Worm (Caenorhabditis elegans) whole organism, midembryonic: ENCODE data around the gene F53H1.3.

Experiments
- T22C8.4 ChIP-seq: fragments of 200-800 bp; sonication (Bioruptor generic); IDR thresholded peaks from 2 replicates; pipeline ENCODE4 v1.3.6; 2022; ENCODE audit warnings: missing genetic modification characterization, missing compliant biosample characterization
- cog-1 ChIP-seq: sonication (generic microtip); optimal IDR thresholded peaks from 2 replicates; lab custom pipeline; 2016; ENCODE audit warnings: missing genetic modification characterization, missing compliant biosample characterization
- flt-1 ChIP-seq: fragments of 200-800 bp; sonication (Bioruptor generic); IDR thresholded peaks from 2 replicates; pipeline ENCODE4 v1.3.6; 2022; ENCODE audit warnings: missing genetic modification characterization, missing compliant biosample characterization
- klf-2 ChIP-seq: fragments of 200-800 bp; sonication (Bioruptor generic); conservative IDR thresholded peaks from 2 replicates; pipeline ENCODE4 v1.3.6; 2022; ENCODE audit warnings: missing genetic modification reagents, missing genetic modification characterization, missing compliant biosample characterization
- med-1 ChIP-seq: sonication (generic microtip); optimal IDR thresholded peaks from 2 replicates; lab custom pipeline; 2017; ENCODE audit warnings: missing genetic modification characterization, mild to moderate bottlenecking, missing compliant biosample characterization, antibody characterized with exemption, missing genetic modification reagents; ENCODE audit not compliant: insufficient read depth
- ref-1 ChIP-seq: fragments of 200-800 bp; sonication (Bioruptor generic); conservative IDR thresholded peaks from 2 replicates; pipeline ENCODE4 v1.3.6; 2022; ENCODE audit warnings: missing genetic modification reagents, missing genetic modification characterization, missing compliant biosample characterization
- tab-1 ChIP-seq: fragments of 200-800 bp; sonication (Bioruptor generic); IDR thresholded peaks from 2 replicates; pipeline ENCODE4 v1.3.6; 2022; ENCODE audit warnings: missing genetic modification characterization, missing compliant biosample characterization
- ztf-23 ChIP-seq: fragments of 200-800 bp; sonication (Bioruptor generic); IDR thresholded peaks from 2 replicates; pipeline ENCODE4 v1.3.6; 2022; ENCODE audit warnings: missing genetic modification reagents, missing genetic modification characterization, missing compliant biosample characterization
- ztf-29 ChIP-seq: fragments of 200-800 bp; sonication (Bioruptor generic); IDR thresholded peaks from 2 replicates; pipeline ENCODE4 v1.3.6; 2022; ENCODE audit warnings: missing genetic modification reagents, missing genetic modification characterization, missing compliant biosample characterization

Gene F53H1.3

ce11 chrIV:1349352-1349751, 20.4 kb downstream of the F53H1.3 start:
- TF ChIP-seq T22C8.4 (GFP tag; lab: Robert Waterston, UW) (no peak), klf-2 (no peak), ref-1 (no peak), ztf-23 (GFP tag; lab: Robert Waterston, UW) (no peak), med-1 (no peak), cog-1 (tag; lab: Kevin White, UChicago) (no peak), flt-1 (GFP tag; lab: Robert Waterston, UW) (no peak), tab-1 (no peak), ztf-29 (GFP tag; lab: Robert Waterston, UW) (no peak)

- TF ChIP-seq flt-1 (GFP tag; lab: Robert Waterston, UW), result no peak
- TF ChIP-seq T22C8.4 (GFP tag; lab: Robert Waterston, UW), result no peak
- TF ChIP-seq ztf-29 (GFP tag; lab: Robert Waterston, UW), result no peak
- no peak for TF ChIP-seq med-1
- TF ChIP-seq klf-2, result no peak
- no peak for TF ChIP-seq tab-1
- TF ChIP-seq cog-1 (tag; lab: Kevin White, UChicago), result no peak
- TF ChIP-seq ref-1, result no peak
- TF ChIP-seq ztf-23 (GFP tag; lab: Robert Waterston, UW), result no peak
Observed at ce11 chrIV:1353811-1354210, 24.8 kb downstream of the F53H1.3 start.

DNA sequence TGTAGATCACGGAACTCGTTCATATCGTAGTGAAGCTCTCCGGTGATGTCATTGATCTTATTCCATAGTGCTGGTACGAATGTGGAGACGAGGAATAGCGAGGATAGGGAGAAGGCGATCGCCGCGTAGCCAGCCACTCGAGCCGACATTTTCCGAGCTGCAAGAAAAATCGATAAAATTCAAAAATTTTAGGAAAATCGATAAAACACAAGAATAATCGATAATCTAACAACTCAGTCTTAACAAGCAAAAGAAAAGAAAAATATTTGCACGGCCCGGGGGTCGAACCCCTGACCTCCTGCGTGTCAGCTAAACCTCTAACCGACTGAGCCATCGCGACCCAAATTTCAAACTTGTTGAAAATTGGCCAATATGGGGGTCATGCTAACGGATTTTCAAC, 26.2 kb downstream of the F53H1.3 start, which contains the start of gene col-104:
TSS of gene col-104 (minus strand) at position 159 of the 400 bp plus-strand sequence.
- TF ChIP-seq T22C8.4 (GFP tag; lab: Robert Waterston, UW), result peak; percentile 73
- no peak for TF ChIP-seq klf-2
- TF ChIP-seq cog-1 (tag; lab: Kevin White, UChicago), result no peak
- TF ChIP-seq ztf-23 (GFP tag; lab: Robert Waterston, UW), result no peak
- TF ChIP-seq tab-1, result no peak

- TF ChIP-seq ztf-29 (GFP tag; lab: Robert Waterston, UW) (no peak), T22C8.4 (GFP tag; lab: Robert Waterston, UW) (no peak), med-1 (no peak), tab-1 (0 out of 2 replicates have a peak, but pooled peaks have one; percentile 20), ref-1 (no peak), flt-1 (GFP tag; lab: Robert Waterston, UW) (0 out of 2 replicates have a peak, but pooled peaks have one; percentile 43), ztf-23 (GFP tag; lab: Robert Waterston, UW) (no peak), klf-2 (no peak), cog-1 (tag; lab: Kevin White, UChicago) (no peak)
Observed at ce11 chrIV:1358109-1358508, 29.1 kb downstream of the F53H1.3 start.

ce11 chrIV:1359125-1359524, 30.2 kb downstream of the F53H1.3 start, which contains the start of gene col-105:
Gene col-105 (minus strand): TSS chrIV:1359225.
- TF ChIP-seq ztf-29 (GFP tag; lab: Robert Waterston, UW) (no peak), flt-1 (GFP tag; lab: Robert Waterston, UW) (no peak), med-1 (no peak), cog-1 (tag; lab: Kevin White, UChicago) (no peak), ref-1 (no peak), tab-1 (no peak), ztf-23 (GFP tag; lab: Robert Waterston, UW) (no peak), klf-2 (no peak), T22C8.4 (GFP tag; lab: Robert Waterston, UW) (no peak)

ce11 chrIV:1361616-1362228, 32.8 kb downstream of the F53H1.3 start:
- TF ChIP-seq tab-1, result no peak

ce11 chrIV:1365771-1366170, 36.8 kb downstream of the F53H1.3 start:
- TF ChIP-seq ztf-23 (GFP tag; lab: Robert Waterston, UW), result no peak
- TF ChIP-seq ztf-29 (GFP tag; lab: Robert Waterston, UW), result no peak
- no peak for TF ChIP-seq cog-1 (tag; lab: Kevin White, UChicago)
- no peak for TF ChIP-seq tab-1
- no peak for TF ChIP-seq T22C8.4 (GFP tag; lab: Robert Waterston, UW)
- no peak for TF ChIP-seq flt-1 (GFP tag; lab: Robert Waterston, UW)
- no peak for TF ChIP-seq klf-2
- no peak for TF ChIP-seq ref-1
- TF ChIP-seq med-1, result no peak

DNA sequence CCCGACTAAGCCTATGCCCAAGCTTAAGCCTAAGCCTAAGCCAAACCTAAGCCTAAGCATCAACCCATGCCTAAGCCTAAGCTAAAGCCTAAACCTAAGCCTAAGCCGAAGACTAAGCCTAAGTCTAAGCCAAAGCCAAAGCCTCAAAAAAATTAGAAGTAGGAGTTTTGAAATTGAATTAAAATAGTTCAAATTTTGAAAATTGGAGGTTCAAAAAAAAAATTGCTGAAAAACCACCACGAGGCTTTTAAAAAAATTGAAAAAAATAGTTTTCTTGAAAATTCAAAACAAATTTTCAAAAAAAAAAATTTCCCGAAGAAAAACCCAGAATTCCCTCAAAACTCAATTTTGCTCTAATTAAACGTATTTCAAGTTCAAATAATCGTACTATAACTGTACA, 38.1 kb downstream of the F53H1.3 start:
- TF ChIP-seq klf-2, result no peak

DNA sequence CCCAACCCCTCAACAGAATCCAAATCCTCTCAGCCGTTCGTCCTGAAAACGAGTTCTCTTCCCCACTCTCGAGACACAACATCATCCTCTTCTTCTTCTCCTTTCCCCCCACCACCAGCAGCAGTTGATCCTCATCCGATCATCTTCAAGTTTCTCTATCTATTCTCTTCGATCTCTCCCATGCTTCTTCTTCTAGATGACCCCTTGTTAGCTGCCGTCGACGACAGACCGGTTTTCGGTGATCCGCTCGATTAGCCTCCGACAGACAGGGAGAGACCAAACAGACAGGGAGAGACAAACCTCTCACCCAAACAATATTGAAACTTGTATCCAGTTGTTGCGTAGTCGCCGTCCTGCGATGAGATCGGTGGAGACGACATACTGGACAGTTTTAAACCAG, 42.3 kb downstream of the F53H1.3 start:
- no peak for TF ChIP-seq cog-1 (tag; lab: Kevin White, UChicago)
- no peak for TF ChIP-seq tab-1
- TF ChIP-seq ztf-23 (GFP tag; lab: Robert Waterston, UW), result no peak
- no peak for TF ChIP-seq med-1
- no peak for TF ChIP-seq T22C8.4 (GFP tag; lab: Robert Waterston, UW)

ce11 chrIV:1375289-1375688, 46.3 kb downstream of the F53H1.3 start:
- no peak for TF ChIP-seq ztf-23 (GFP tag; lab: Robert Waterston, UW)
- TF ChIP-seq ztf-29 (GFP tag; lab: Robert Waterston, UW), result no peak
- no peak for TF ChIP-seq cog-1 (tag; lab: Kevin White, UChicago)
- no peak for TF ChIP-seq klf-2

DNA sequence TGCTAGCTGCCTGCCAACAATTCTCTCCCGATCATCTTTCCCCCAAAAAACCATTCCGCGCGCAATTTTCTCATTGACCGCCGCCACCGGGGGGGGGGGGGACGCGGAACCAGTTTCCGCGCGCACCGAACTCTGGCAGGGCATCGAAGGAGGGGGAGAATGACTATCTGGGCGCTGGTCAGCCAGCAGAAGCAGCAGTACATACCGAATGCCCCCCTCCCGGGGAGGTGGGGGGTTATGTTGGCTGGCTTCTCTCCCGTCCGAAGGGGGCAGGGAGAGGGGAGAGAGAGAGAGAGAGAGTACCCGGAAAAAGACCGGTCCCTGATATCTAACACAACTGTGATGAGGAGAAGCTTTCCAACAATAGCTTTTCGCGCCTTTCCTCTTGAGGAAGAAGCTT, 48.7 kb downstream of the F53H1.3 start:
- peak; percentile 37; the same call in 1 of the 2 replicates for TF ChIP-seq flt-1 (GFP tag; lab: Robert Waterston, UW)
- 0 out of 2 replicates have a peak, but pooled peaks have one; percentile 10 for TF ChIP-seq T22C8.4 (GFP tag; lab: Robert Waterston, UW)
- no peak for TF ChIP-seq ref-1
- peak; percentile 48; the same call in 1 of the 2 replicates for TF ChIP-seq tab-1
- TF ChIP-seq med-1, result no peak
- no peak for TF ChIP-seq ztf-23 (GFP tag; lab: Robert Waterston, UW)
- TF ChIP-seq klf-2, result no peak
- TF ChIP-seq ztf-29 (GFP tag; lab: Robert Waterston, UW), result no peak
